Fruit fly (Drosophila melanogaster): Measurements from ENCODE around the gene CG14374.

Gene CG14374

dm6 chr3R:13364175-13365174 is 32.5 kb downstream of the CG14374 start, which contains the start of gene Dic1 (continued):
- peak; percentile 98 for TF ChIP-seq CG8924 (tag; optimal IDR thresholded peaks at IDR 0.05)
- no peak for TF ChIP-seq hbn (GFP tag; IDR thresholded peaks at IDR 0.05; ENCODE audit: partially characterized antibody)
- peak; percentile 77 for TF ChIP-seq dati (GFP tag; IDR thresholded peaks at IDR 0.05)
- TF ChIP-seq grn (GFP tag; optimal IDR thresholded peaks at IDR 0.05), result peak; percentile 3
- peak; percentile 87 for TF ChIP-seq CHES-1-like (GFP tag; optimal IDR thresholded peaks at IDR 0.05)
- TF ChIP-seq cwo (GFP tag; optimal IDR thresholded peaks at IDR 0.05), result peak; percentile 97
- peak; percentile 69 for TF ChIP-seq Ravus (GFP tag; IDR thresholded peaks at IDR 0.05)
- TF ChIP-seq CG11560 (tag; IDR thresholded peaks at IDR 0.05), result peak; percentile 85
- TF ChIP-seq mld (GFP tag; IDR thresholded peaks at IDR 0.05; ENCODE audit: partially characterized antibody), result no peak
- TF ChIP-seq fd3F (GFP tag; optimal IDR thresholded peaks at IDR 0.05), result peak; percentile 94
- no peak; the same call in 1 of the 2 replicates for TF ChIP-seq peb (GFP tag; IDR thresholded peaks at IDR 0.05)
- peak; percentile 96 for TF ChIP-seq Usf (GFP tag; optimal IDR thresholded peaks at IDR 0.05)
- TF ChIP-seq Jarid2 (GFP tag; optimal IDR thresholded peaks at IDR 0.05), result peak; percentile 88
- peak; percentile 97 for TF ChIP-seq tin (GFP tag; optimal IDR thresholded peaks at IDR 0.05)
- TF ChIP-seq CG17328 (GFP tag; IDR thresholded peaks at IDR 0.05), result peak; percentile 81
- no peak for TF ChIP-seq sc (optimal IDR thresholded peaks at IDR 0.05)
- TF ChIP-seq sc (GFP tag; optimal IDR thresholded peaks at IDR 0.05), result peak; percentile 96
- peak; percentile 99 for TF ChIP-seq Asciz (GFP tag; optimal IDR thresholded peaks at IDR 0.05)
- TF ChIP-seq Max (GFP tag; optimal IDR thresholded peaks at IDR 0.05), result peak; percentile 95
- TF ChIP-seq CG16815 (GFP tag; optimal IDR thresholded peaks at IDR 0.05), result peak; percentile 93
- TF ChIP-seq CG30020 (tag; optimal IDR thresholded peaks at IDR 0.05), result peak; percentile 83
- peak; percentile 74 for TF ChIP-seq CG14667 (GFP tag; IDR thresholded peaks at IDR 0.05)
- TF ChIP-seq gce (GFP tag; IDR thresholded peaks at IDR 0.05), result no peak
- no peak for TF ChIP-seq br (optimal IDR thresholded peaks at IDR 0.05)
- peak; percentile 98 for TF ChIP-seq CG13775 (GFP tag; optimal IDR thresholded peaks at IDR 0.05)
- peak; percentile 98 for TF ChIP-seq Ets65A (GFP tag)
- TF ChIP-seq YL-1 (GFP tag; optimal IDR thresholded peaks at IDR 0.05), result peak; percentile 93
- TF ChIP-seq CG11085 (GFP tag; IDR thresholded peaks at IDR 0.05), result peak; percentile 80
- TF ChIP-seq CG14710 (tag; optimal IDR thresholded peaks at IDR 0.05), result peak; percentile 98
- peak; percentile 69 for TF ChIP-seq gt (GFP tag; IDR thresholded peaks at IDR 0.05)
- peak; percentile 95 for TF ChIP-seq CG11695 (GFP tag; IDR thresholded peaks at IDR 0.05)
- TF ChIP-seq NC2β (GFP tag; optimal IDR thresholded peaks at IDR 0.05), result peak; percentile 81
- peak; percentile 45 for TF ChIP-seq pros (GFP tag; optimal IDR thresholded peaks at IDR 0.05)
- TF ChIP-seq Trl (optimal IDR thresholded peaks at IDR 0.05), result peak; percentile 74 to 86
- TF ChIP-seq Trl (GFP tag; optimal IDR thresholded peaks at IDR 0.05), result peak; percentile 80
- peak; percentile 92 for TF ChIP-seq mam (GFP tag; optimal IDR thresholded peaks at IDR 0.05)
- TF ChIP-seq CG15269 (tag; optimal IDR thresholded peaks at IDR 0.05), result peak; percentile 97
- TF ChIP-seq CG2129 (GFP tag; IDR thresholded peaks at IDR 0.05; ENCODE audit: partially characterized antibody), result no peak
- TF ChIP-seq kay (GFP tag; optimal IDR thresholded peaks at IDR 0.05), result peak; percentile 91
- TF ChIP-seq CG7372 (GFP tag; IDR thresholded peaks at IDR 0.05), result peak; percentile 92
- peak; percentile 91 for TF ChIP-seq esg (GFP tag; conservative IDR thresholded peaks at IDR 0.05)
- TF ChIP-seq psq (GFP tag; optimal IDR thresholded peaks at IDR 0.05), result peak; percentile 87
- TF ChIP-seq CG10959 (GFP tag; IDR thresholded peaks at IDR 0.05), result peak; percentile 79
- TF ChIP-seq Doc3 (GFP tag; IDR thresholded peaks at IDR 0.05; ENCODE audit: partially characterized antibody), result no peak
- peak; percentile 91 for TF ChIP-seq schlank (tag; optimal IDR thresholded peaks at IDR 0.05)
- peak; percentile 63; the same call in 1 of the 2 replicates for TF ChIP-seq Dip2 (GFP tag; IDR thresholded peaks at IDR 0.05)
- peak; percentile 91 for TF ChIP-seq CG10274 (GFP tag; optimal IDR thresholded peaks at IDR 0.05)
- TF ChIP-seq lmd (GFP tag; IDR thresholded peaks at IDR 0.05), result peak; percentile 96
- TF ChIP-seq Hsf (GFP tag; optimal IDR thresholded peaks at IDR 0.05), result peak; percentile 96
- TF ChIP-seq odd (GFP tag; optimal IDR thresholded peaks at IDR 0.05), result peak; percentile 97

Measured in whole organism, embryonic.